Worm (Caenorhabditis elegans) whole organism, early embryonic: ENCODE measurements around the gene C16D2.1.

Experiments
- ama-1 ChIP-seq: fragments of 150-350 bp; optimal IDR thresholded peaks from 2 replicates; lab custom pipeline; 2014
- ets-7 ChIP-seq: sonication (generic microtip); optimal IDR thresholded peaks from 2 replicates; lab custom pipeline; 2016; ENCODE audit warnings: missing genotype, missing genetic modification characterization, missing compliant biosample characterization
- flt-1 ChIP-seq: fragments of 200-800 bp; sonication (Bioruptor generic); IDR thresholded peaks from 2 replicates; pipeline ENCODE4 v1.3.6; 2022; ENCODE audit warnings: missing genetic modification characterization, missing compliant biosample characterization
- hnd-1 ChIP-seq: sonication (generic microtip); optimal IDR thresholded peaks from 2 replicates; lab custom pipeline; 2016; ENCODE audit warnings: missing genetic modification characterization, missing compliant biosample characterization
- scrt-1 ChIP-seq: fragments of 200-800 bp; sonication (Bioruptor generic); IDR thresholded peaks from 2 replicates; pipeline ENCODE4 v1.3.6; 2022; ENCODE audit warnings: missing genetic modification characterization, missing compliant biosample characterization
- tbx-37 ChIP-seq: fragments of 200-800 bp; sonication (Bioruptor generic); conservative IDR thresholded peaks from 2 replicates; pipeline ENCODE4 v1.3.6; 2022; ENCODE audit warnings: missing genetic modification reagents, missing genetic modification characterization, missing compliant biosample characterization

- TF ChIP-seq scrt-1 (GFP tag; lab: Robert Waterston, UW) (no peak), flt-1 (GFP tag; lab: Robert Waterston, UW) (no peak), ama-1 (lab: Kevin White, UChicago) (no peak), hnd-1 (tag; lab: Kevin White, UChicago) (no peak), ets-7 (tag; lab: Kevin White, UChicago) (no peak), tbx-37 (GFP tag; lab: Robert Waterston, UW) (no peak)
These were observed 14.5 kb downstream of the C16D2.1 start, which contains the start of gene W07A12.4 for ce11 chrII:9145961-9146360.
